Fruit fly (Drosophila melanogaster): Measurements from ENCODE around the gene CG17104.

Gene CG17104

DNA sequence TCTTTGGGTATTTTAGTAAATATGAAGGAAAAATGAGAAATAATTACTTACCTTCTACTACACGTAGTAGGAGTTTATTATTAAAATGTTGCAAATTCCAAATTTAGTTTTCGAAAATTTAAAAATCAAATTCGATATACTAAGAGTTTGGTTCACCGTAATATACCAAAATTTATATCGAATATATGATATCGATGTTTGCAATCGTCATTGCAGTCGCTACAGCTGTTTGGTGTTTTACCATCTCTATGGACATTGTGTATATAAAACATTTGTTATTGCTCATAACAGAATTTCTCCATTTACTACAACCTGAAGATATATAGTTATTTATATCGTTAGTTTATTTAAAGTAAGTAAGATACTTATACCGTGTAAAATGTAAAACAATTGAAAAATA lies 51.8 kb downstream of the CG17104 start, which contains the start of gene CG6443:
TSS of gene CG6443 (plus strand) at position 228 of the 400 bp plus-strand sequence.
- TF ChIP-seq CG34367 (tag; optimal IDR thresholded peaks at IDR 0.05) (no peak), D1 (tag; optimal IDR thresholded peaks at IDR 0.05) (no peak), Snoo (tag; optimal IDR thresholded peaks at IDR 0.05) (no peak), gl (tag; optimal IDR thresholded peaks at IDR 0.05) (no peak), CG14655 (GFP tag; optimal IDR thresholded peaks at IDR 0.05) (no peak), CG8159 (tag; optimal IDR thresholded peaks at IDR 0.05) (no peak), EcR (GFP tag; optimal IDR thresholded peaks at IDR 0.05) (no peak), CG10348 (GFP tag; IDR thresholded peaks at IDR 0.05) (no peak), Pif1A (GFP tag; optimal IDR thresholded peaks at IDR 0.05) (no peak), Pif1B (GFP tag; optimal IDR thresholded peaks at IDR 0.05) (no peak), CG8301 (tag; optimal IDR thresholded peaks at IDR 0.05) (no peak), Ets98B (GFP tag; IDR thresholded peaks at IDR 0.05) (no peak), CG13204 (GFP tag; optimal IDR thresholded peaks at IDR 0.05) (no peak), CG32121 (GFP tag; IDR thresholded peaks at IDR 0.05) (no peak), CG15710 (tag; optimal IDR thresholded peaks at IDR 0.05) (no peak), rn (GFP tag; IDR thresholded peaks at IDR 0.05) (no peak), fd96Ca (GFP tag; IDR thresholded peaks at IDR 0.05) (no peak), CG4496 (GFP tag; IDR thresholded peaks at IDR 0.05) (no peak), CG17806 (tag; optimal IDR thresholded peaks at IDR 0.05) (no peak), CG9948 (tag; optimal IDR thresholded peaks at IDR 0.05) (no peak)
